Fruit fly (Drosophila melanogaster) whole organism, embryonic: ENCODE data around the gene Uck.

Source experiments
- Antp ChIP-seq: fragments of 200-800 bp; sonication (Bioruptor generic); optimal IDR thresholded peaks from 3 replicates; lab custom pipeline; 2016; ENCODE audit warnings: missing biosample characterization, missing genetic modification characterization
- Atf-2 ChIP-seq: fragments of 200-800 bp; sonication (Bioruptor generic); optimal IDR thresholded peaks from 2 replicates; lab custom pipeline; 2016; ENCODE audit warnings: missing biosample characterization, missing genetic modification characterization
- Bgb ChIP-seq: fragments of 200-800 bp; sonication (Bioruptor generic); IDR thresholded peaks from 2 replicates; pipeline ENCODE4 v1.3.6; 2022; ENCODE audit warnings: missing biosample characterization, missing genetic modification characterization; ENCODE audit not compliant: partially characterized antibody
- CG10979 ChIP-seq: fragments of 200-800 bp; sonication (Bioruptor generic); optimal IDR thresholded peaks from 2 replicates; lab custom pipeline; 2018; ENCODE audit warnings: missing biosample characterization, mild to moderate bottlenecking, missing genetic modification characterization, moderate library complexity
- CG11093 ChIP-seq: fragments of 200-800 bp; sonication (Bioruptor generic); IDR thresholded peaks from 3 replicates; pipeline ENCODE4 v1.3.6; 2022; ENCODE audit warnings: missing biosample characterization, missing genetic modification characterization
- CG11456 ChIP-seq: fragments of 200-800 bp; sonication (Bioruptor generic); IDR thresholded peaks from 3 replicates; pipeline ENCODE4 v1.3.6; 2022; ENCODE audit warnings: missing biosample characterization, missing genetic modification characterization
- CG12659 ChIP-seq: fragments of 200-800 bp; sonication (Bioruptor generic); optimal IDR thresholded peaks from 3 replicates; lab custom pipeline; 2017; ENCODE audit warnings: mild to moderate bottlenecking, missing biosample characterization, missing genetic modification reagents, missing genetic modification characterization
- CG14667 ChIP-seq: fragments of 200-800 bp; sonication (Bioruptor generic); IDR thresholded peaks from 2 replicates; pipeline ENCODE4 v1.3.6; 2022; ENCODE audit warnings: missing biosample characterization, missing genetic modification characterization
- CG14710 ChIP-seq: fragments of 200-800 bp; sonication (Bioruptor generic); optimal IDR thresholded peaks from 3 replicates; lab custom pipeline; 2019; ENCODE audit warnings: missing biosample characterization, mild to moderate bottlenecking, missing genetic modification characterization, moderate library complexity
- CG15011 ChIP-seq: fragments of 200-800 bp; sonication (Bioruptor generic); optimal IDR thresholded peaks from 3 replicates; lab custom pipeline; 2018; ENCODE audit warnings: missing biosample characterization, mild to moderate bottlenecking, missing genetic modification characterization
- CG15479 ChIP-seq: fragments of 200-800 bp; sonication (Bioruptor generic); optimal IDR thresholded peaks from 3 replicates; lab custom pipeline; 2019; ENCODE audit warnings: missing biosample characterization, mild to moderate bottlenecking, missing genetic modification characterization, moderate library complexity
- CG15696 ChIP-seq: fragments of 200-800 bp; sonication (Bioruptor generic); optimal IDR thresholded peaks from 2 replicates; lab custom pipeline; 2019; ENCODE audit warnings: missing biosample characterization, mild to moderate bottlenecking, missing genetic modification characterization, moderate library complexity
- CG17328 ChIP-seq: fragments of 200-800 bp; sonication (Bioruptor generic); IDR thresholded peaks from 2 replicates; pipeline ENCODE4 v1.3.6; 2022; ENCODE audit warnings: missing biosample characterization, missing genetic modification characterization
- CG18262 ChIP-seq: fragments of 200-800 bp; optimal IDR thresholded peaks from 3 replicates; lab custom pipeline; 2019; ENCODE audit warnings: missing biosample characterization, mild to moderate bottlenecking, missing genetic modification characterization, moderate library complexity
- CG2116 ChIP-seq: fragments of 200-800 bp; sonication (Bioruptor generic); optimal IDR thresholded peaks from 3 replicates; lab custom pipeline; 2018; ENCODE audit warnings: missing biosample characterization, mild to moderate bottlenecking, missing genetic modification characterization
- CG2889 ChIP-seq: fragments of 200-800 bp; sonication (Bioruptor generic); IDR thresholded peaks from 3 replicates; pipeline ENCODE4 v1.3.6; 2022; ENCODE audit warnings: missing biosample characterization, missing genetic modification characterization
- CG31365 ChIP-seq: fragments of 200-800 bp; sonication (Bioruptor generic); optimal IDR thresholded peaks from 2 replicates; lab custom pipeline; 2018; ENCODE audit warnings: missing biosample characterization, mild to moderate bottlenecking, missing genetic modification characterization
- CG32532 ChIP-seq: fragments of 200-800 bp; sonication (Bioruptor generic); IDR thresholded peaks from 2 replicates; pipeline ENCODE4 v1.3.6; 2022; ENCODE audit warnings: missing biosample characterization, missing genetic modification characterization
- CG3407 ChIP-seq: fragments of 200-800 bp; sonication (Bioruptor generic); optimal IDR thresholded peaks from 2 replicates; lab custom pipeline; 2018; ENCODE audit warnings: missing biosample characterization, mild to moderate bottlenecking, missing genetic modification characterization
- CG8281 ChIP-seq: fragments of 200-800 bp; sonication (Bioruptor generic); optimal IDR thresholded peaks from 2 replicates; lab custom pipeline; 2018; ENCODE audit warnings: missing biosample characterization, mild to moderate bottlenecking, missing genetic modification characterization, moderate library complexity
- CG8388 ChIP-seq: fragments of 200-800 bp; sonication (Bioruptor generic); optimal IDR thresholded peaks from 2 replicates; lab custom pipeline; 2019; ENCODE audit warnings: missing biosample characterization, mild to moderate bottlenecking, missing genetic modification characterization, moderate library complexity
- Dfd ChIP-seq, 2 experiments: fragments of >200 bp; optimal IDR thresholded peaks; 2 replicates each; lab custom pipeline; 2017; ENCODE audit warnings: missing biosample characterization in 2 of 2, missing genetic modification characterization in 2 of 2
- Dref ChIP-seq: fragments of 200-800 bp; sonication (Bioruptor generic); IDR thresholded peaks from 2 replicates; pipeline ENCODE4 v1.3.6; 2022; ENCODE audit warnings: missing biosample characterization, missing genetic modification characterization
- Drgx ChIP-seq: fragments of 200-800 bp; sonication (Bioruptor generic); IDR thresholded peaks from 2 replicates; pipeline ENCODE4 v1.3.6; 2022; ENCODE audit warnings: missing biosample characterization, missing genetic modification characterization
- Eip74EF ChIP-seq, 2 experiments: fragments of 200-800 bp in 1 of 2; fragments of >200 bp in 1 of 2; sonication (Bioruptor generic) in 1 of 2; optimal IDR thresholded peaks; 2 replicates each; lab custom pipeline; 2017 to 2019; ENCODE audit warnings: missing biosample characterization in 2 of 2, missing genetic modification characterization in 2 of 2, mild to moderate bottlenecking in 1 of 2, moderate library complexity in 1 of 2
- Fer2 ChIP-seq: fragments of 200-800 bp; sonication (Bioruptor generic); optimal IDR thresholded peaks from 2 replicates; lab custom pipeline; 2018; ENCODE audit warnings: missing biosample characterization, mild to moderate bottlenecking, missing genetic modification characterization, moderate library complexity
- Hmr ChIP-seq: fragments of 200-800 bp; sonication (Bioruptor generic); optimal IDR thresholded peaks from 3 replicates; lab custom pipeline; 2017; ENCODE audit warnings: mild to moderate bottlenecking, missing biosample characterization, missing genetic modification reagents, missing genetic modification characterization
- Med ChIP-seq: fragments of 200-800 bp; sonication (Bioruptor generic); peaks from one replicate; lab custom pipeline; 2016; ENCODE audit warnings: missing biosample characterization, missing genetic modification characterization, mild to moderate bottlenecking, inconsistent platforms, moderate library complexity
- NK7.1 ChIP-seq: fragments of 200-800 bp; sonication (Bioruptor generic); optimal IDR thresholded peaks from 3 replicates; lab custom pipeline; 2016; ENCODE audit warnings: missing biosample characterization, missing genetic modification characterization
- Oli ChIP-seq: fragments of 200-800 bp; sonication (Bioruptor generic); optimal IDR thresholded peaks from 2 replicates; lab custom pipeline; 2018; ENCODE audit warnings: missing biosample characterization, mild to moderate bottlenecking, missing genetic modification characterization, moderate library complexity
- az2 ChIP-seq: fragments of 200-800 bp; sonication (Bioruptor generic); optimal IDR thresholded peaks from 3 replicates; lab custom pipeline; 2016; ENCODE audit warnings: missing biosample characterization, missing genetic modification characterization
- crp ChIP-seq, 2 experiments: fragments of 200-800 bp; sonication (Bioruptor generic); optimal IDR thresholded peaks; 2 replicates in 1 of 2; 3 replicates in 1 of 2; lab custom pipeline; 2017; ENCODE audit warnings: missing biosample characterization in 2 of 2, missing genetic modification characterization in 2 of 2, mild to moderate bottlenecking in 1 of 2, moderate library complexity in 1 of 2
- dati ChIP-seq: fragments of 200-800 bp; sonication (Bioruptor generic); IDR thresholded peaks from 2 replicates; pipeline ENCODE4 v1.3.6; 2022; ENCODE audit warnings: missing biosample characterization, missing genetic modification characterization
- fd3F ChIP-seq: fragments of 200-800 bp; sonication (Bioruptor generic); optimal IDR thresholded peaks from 2 replicates; lab custom pipeline; 2018; ENCODE audit warnings: missing biosample characterization, mild to moderate bottlenecking, missing genetic modification characterization, moderate library complexity
- fd64A ChIP-seq: fragments of 200-800 bp; sonication (Bioruptor generic); optimal IDR thresholded peaks from 3 replicates; lab custom pipeline; 2018; ENCODE audit warnings: missing biosample characterization, mild to moderate bottlenecking, missing genetic modification characterization
- ftz-f1 ChIP-seq: fragments of 200-800 bp; sonication (Bioruptor generic); optimal IDR thresholded peaks from 2 replicates; lab custom pipeline; 2016; ENCODE audit warnings: missing biosample characterization, missing genetic modification characterization
- gcm2 ChIP-seq: fragments of 200-800 bp; sonication (Bioruptor generic); optimal IDR thresholded peaks from 2 replicates; lab custom pipeline; 2016; ENCODE audit warnings: missing biosample characterization, missing genetic modification characterization
- gsb-n ChIP-seq: fragments of 200-800 bp; sonication (Bioruptor generic); optimal IDR thresholded peaks from 3 replicates; lab custom pipeline; 2018; ENCODE audit warnings: missing biosample characterization, mild to moderate bottlenecking, missing genetic modification characterization
- hkb ChIP-seq, 2 experiments: fragments of 200-800 bp in 1 of 2; fragments of >200 bp in 1 of 2; sonication (Bioruptor generic) in 1 of 2; IDR thresholded peaks in 1 of 2; optimal IDR thresholded peaks in 1 of 2; 2 replicates each; pipeline versions ENCODE4 v1.3.6 to Lab custom; 2017 to 2022; ENCODE audit warnings: missing biosample characterization in 1 of 2, missing genetic modification characterization in 1 of 2
- insv ChIP-seq, 2 experiments: fragments of 200-800 bp; sonication (Bioruptor generic); optimal IDR thresholded peaks; 3 replicates each; lab custom pipeline; 2016 to 2018; ENCODE audit warnings: missing biosample characterization in 2 of 2, missing genetic modification characterization in 2 of 2
- jigr1 ChIP-seq: fragments of 200-800 bp; sonication (Bioruptor generic); IDR thresholded peaks from 3 replicates; pipeline ENCODE4 v1.3.6; 2022; ENCODE audit warnings: missing biosample characterization, missing genetic modification characterization
- lbe ChIP-seq: fragments of 200-800 bp; sonication (Bioruptor generic); optimal IDR thresholded peaks from 2 replicates; lab custom pipeline; 2016; ENCODE audit warnings: missing biosample characterization, mild to moderate bottlenecking, missing genetic modification characterization
- luna ChIP-seq: fragments of 200-800 bp; sonication (Bioruptor generic); optimal IDR thresholded peaks from 2 replicates; lab custom pipeline; 2016; ENCODE audit warnings: missing biosample characterization, missing genetic modification characterization
- mld ChIP-seq: fragments of 200-800 bp; sonication (Bioruptor generic); IDR thresholded peaks from 3 replicates; pipeline ENCODE4 v1.3.6; 2022; ENCODE audit warnings: missing biosample characterization, missing genetic modification characterization; ENCODE audit not compliant: partially characterized antibody
- p53 ChIP-seq: fragments of 200-800 bp; sonication (Bioruptor generic); optimal IDR thresholded peaks from 2 replicates; lab custom pipeline; 2016; ENCODE audit warnings: missing biosample characterization, missing genetic modification characterization
- ro ChIP-seq: fragments of 200-800 bp; sonication (Bioruptor generic); IDR thresholded peaks from 2 replicates; pipeline ENCODE4 v1.3.6; 2022; ENCODE audit warnings: missing biosample characterization, missing genetic modification characterization
- scrt ChIP-seq: fragments of 200-800 bp; sonication (Bioruptor generic); optimal IDR thresholded peaks from 2 replicates; lab custom pipeline; 2018; ENCODE audit warnings: missing biosample characterization, mild to moderate bottlenecking, missing genetic modification characterization, moderate library complexity
- sob ChIP-seq: fragments of 200-800 bp; sonication (Bioruptor generic); IDR thresholded peaks from 2 replicates; pipeline ENCODE4 v1.3.6; 2022; ENCODE audit warnings: missing biosample characterization, missing genetic modification characterization
- sqz ChIP-seq: fragments of 200-800 bp; sonication (Bioruptor generic); optimal IDR thresholded peaks from 3 replicates; lab custom pipeline; 2018; ENCODE audit warnings: missing biosample characterization, mild to moderate bottlenecking, missing genetic modification characterization
- z ChIP-seq: fragments of 200-800 bp; sonication (Bioruptor generic); IDR thresholded peaks from 3 replicates; pipeline ENCODE4 v1.3.6; 2022; ENCODE audit warnings: missing biosample characterization, missing genetic modification characterization

The Uck gene

dm6 chr3R:24252494-24252893, 37.5 kb upstream of the Uck start, which contains the start of gene beta-PheRS (continued):
- no peak for TF ChIP-seq CG11093
- TF ChIP-seq hkb (optimal IDR thresholded peaks at IDR 0.05; lab: Kevin White, UChicago), result no peak
- peak; percentile 23; the same call in 1 of the 2 replicates for TF ChIP-seq hkb (GFP tag; IDR thresholded peaks at IDR 0.05; lab: Robert Waterston, UW)
- TF ChIP-seq p53 (GFP tag; lab: Kevin White, UChicago), result peak; percentile 43
- TF ChIP-seq CG8388, result peak; percentile 86
- TF ChIP-seq CG18262 (tag; lab: Kevin White, UChicago), result no peak
- TF ChIP-seq CG31365, result no peak
- no peak for TF ChIP-seq gcm2 (GFP tag; lab: Kevin White, UChicago)
- no peak for TF ChIP-seq fd64A (GFP tag; lab: Kevin White, UChicago)
- TF ChIP-seq jigr1 (GFP tag; lab: Robert Waterston, UW), result no peak
- TF ChIP-seq Dref, result peak; percentile 59
- TF ChIP-seq insv (GFP tag; optimal IDR thresholded peaks at IDR 0.05; lab: Kevin White, UChicago), result peak in 1 of 2 experiments; percentile 42
- peak; percentile 74 for TF ChIP-seq Antp (GFP tag; lab: Kevin White, UChicago)
- TF ChIP-seq Hmr, result no peak
- no peak for TF ChIP-seq dati (GFP tag; lab: Robert Waterston, UW)
- peak; percentile 49 for TF ChIP-seq CG2116
- no peak for TF ChIP-seq sqz (GFP tag; lab: Kevin White, UChicago)
- no peak for TF ChIP-seq Fer2 (tag; lab: Kevin White, UChicago)
- no peak for TF ChIP-seq Oli
- peak; percentile 93 for TF ChIP-seq CG12659 (GFP tag; lab: Kevin White, UChicago)
- TF ChIP-seq ftz-f1 (GFP tag; lab: Kevin White, UChicago), result peak; percentile 71
- peak; percentile 10; the same call in 1 of the 2 replicates for TF ChIP-seq Drgx
- no peak for TF ChIP-seq scrt (GFP tag; lab: Kevin White, UChicago)
- no peak; the same call in 1 of the 2 replicates for TF ChIP-seq CG17328 (GFP tag; lab: Robert Waterston, UW)
- no peak for TF ChIP-seq Atf-2
- peak; percentile 22 for TF ChIP-seq CG15696 (tag; lab: Kevin White, UChicago)
- no peak for TF ChIP-seq CG3407 (GFP tag; lab: Kevin White, UChicago)
- no peak for TF ChIP-seq CG14667 (GFP tag; lab: Robert Waterston, UW)
- peak; percentile 52 for TF ChIP-seq az2 (GFP tag; lab: Kevin White, UChicago)
- TF ChIP-seq CG32532 (GFP tag; lab: Robert Waterston, UW), result peak; percentile 78
- TF ChIP-seq gsb-n, result no peak
- no peak for TF ChIP-seq CG8281 (tag; lab: Kevin White, UChicago)
- TF ChIP-seq NK7.1, result no peak
- peak; percentile 64 for TF ChIP-seq mld (GFP tag; lab: Robert Waterston, UW)
- peak; percentile 81 for TF ChIP-seq sob (GFP tag; lab: Robert Waterston, UW)
- TF ChIP-seq ro (GFP tag; lab: Robert Waterston, UW), result no peak
- peak; percentile 68; the same call in 2 of the 3 replicates for TF ChIP-seq CG11456 (GFP tag; lab: Robert Waterston, UW)
- peak; percentile 95 for TF ChIP-seq CG14710 (tag; lab: Kevin White, UChicago)
- TF ChIP-seq Eip74EF (GFP tag; optimal IDR thresholded peaks at IDR 0.05; lab: Kevin White, UChicago), result no peak
- TF ChIP-seq CG15479 (GFP tag; lab: Kevin White, UChicago), result no peak
- TF ChIP-seq crp (GFP tag; optimal IDR thresholded peaks at IDR 0.05; lab: Kevin White, UChicago), result no peak
- TF ChIP-seq CG10979, result peak; percentile 42
- peak; percentile 30 for TF ChIP-seq luna (GFP tag; lab: Kevin White, UChicago)
- TF ChIP-seq z (GFP tag; lab: Robert Waterston, UW), result no peak
- TF ChIP-seq fd3F, result peak; percentile 19
- peak; percentile 96 for TF ChIP-seq Bgb
- no peak for TF ChIP-seq CG15011 (GFP tag; lab: Kevin White, UChicago)
- no peak for TF ChIP-seq Dfd (GFP tag; optimal IDR thresholded peaks at IDR 0.05; lab: Kevin White, UChicago)
- peak; percentile 95 for TF ChIP-seq Med (GFP tag; lab: Kevin White, UChicago)
- TF ChIP-seq CG2889 (GFP tag; lab: Robert Waterston, UW), result no peak
- TF ChIP-seq lbe (GFP tag; lab: Kevin White, UChicago), result peak; percentile 4
